Worm (Caenorhabditis elegans): ENCODE measurements around the gene acp-1.

acp-1 gene

ce11 chrX:3396735-3397134, 11.5 kb upstream of the acp-1 start:
- TF ChIP-seq gmeb-2 (tag; optimal IDR thresholded peaks at IDR 0.05), result no peak
- TF ChIP-seq fkh-10 (GFP tag; optimal IDR thresholded peaks at IDR 0.05), result no peak
- TF ChIP-seq C08G9.2 (tag; optimal IDR thresholded peaks at IDR 0.05), result no peak
- no peak for TF ChIP-seq ref-2 (tag; optimal IDR thresholded peaks at IDR 0.05)
- TF ChIP-seq ceh-14 (tag; optimal IDR thresholded peaks at IDR 0.05), result no peak
- no peak for TF ChIP-seq pros-1 (tag; optimal IDR thresholded peaks at IDR 0.05)
- no peak for TF ChIP-seq ama-1 (optimal IDR thresholded peaks at IDR 0.05)
- TF ChIP-seq ceh-24 (tag; optimal IDR thresholded peaks at IDR 0.05), result no peak
- TF ChIP-seq hlh-15 (tag; optimal IDR thresholded peaks at IDR 0.05), result no peak
- TF ChIP-seq pat-9 (tag; optimal IDR thresholded peaks at IDR 0.05), result no peak
- TF ChIP-seq lim-6 (tag; optimal IDR thresholded peaks at IDR 0.05), result no peak
- no peak for TF ChIP-seq sdc-2 (tag; optimal IDR thresholded peaks at IDR 0.05)
- no peak for TF ChIP-seq nfya-1 (tag; optimal IDR thresholded peaks at IDR 0.05)
- TF ChIP-seq nhr-11 (tag; optimal IDR thresholded peaks at IDR 0.05), result no peak
- no peak for TF ChIP-seq tbx-2 (tag; optimal IDR thresholded peaks at IDR 0.05)

- no peak for TF ChIP-seq unc-42 (tag; optimal IDR thresholded peaks at IDR 0.05)
- TF ChIP-seq ceh-31 (tag; optimal IDR thresholded peaks at IDR 0.05), result no peak
- TF ChIP-seq che-1 (tag; optimal IDR thresholded peaks at IDR 0.05), result no peak
These were observed 8.3 kb upstream of the acp-1 start, which contains the start of gene slcf-2 for ce11 chrX:3393562-3393961. slcf-2 (plus strand) TSS chrX:3393862.

DNA sequence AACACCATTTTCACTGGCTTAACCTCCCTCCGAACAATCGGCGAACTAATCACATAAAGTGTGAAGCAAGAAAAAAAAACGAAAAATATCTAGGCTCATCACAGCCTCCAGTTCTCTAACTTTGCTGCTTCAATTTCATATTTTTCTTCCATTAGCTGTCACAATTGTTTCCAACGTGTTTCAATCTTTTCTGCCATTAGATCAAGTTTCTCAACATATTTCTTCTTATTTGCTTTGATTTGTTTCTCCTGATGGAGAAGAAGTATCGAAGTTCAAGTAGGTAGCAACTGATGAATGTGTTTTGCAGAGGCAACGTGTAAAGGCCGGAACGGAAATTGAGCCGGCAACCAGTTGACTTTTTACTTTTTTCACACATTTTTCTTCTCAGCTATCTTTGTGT, 5.1 kb downstream of the acp-1 start, which contains the start of gene ZK563.7:
Gene ZK563.7, plus strand, starts transcription at position 301 of the 400 bp plus-strand sequence.
- TF ChIP-seq nhr-11 (tag; optimal IDR thresholded peaks at IDR 0.05), result no peak
- no peak for TF ChIP-seq ets-4 (tag; optimal IDR thresholded peaks at IDR 0.05)
- TF ChIP-seq eyg-1 (tag; optimal IDR thresholded peaks at IDR 0.05), result no peak
- no peak for TF ChIP-seq C08G9.2 (tag; optimal IDR thresholded peaks at IDR 0.05)
- TF ChIP-seq pax-1 (tag; optimal IDR thresholded peaks at IDR 0.05), result no peak
- no peak for TF ChIP-seq ceh-31 (tag; optimal IDR thresholded peaks at IDR 0.05)
- no peak for TF ChIP-seq K09A11.1 (tag; optimal IDR thresholded peaks at IDR 0.05; ENCODE audit: insufficient read depth)
- no peak for TF ChIP-seq pag-3 (tag; optimal IDR thresholded peaks at IDR 0.05; ENCODE audit: borderline replicate concordance)
- TF ChIP-seq nfya-1 (tag; optimal IDR thresholded peaks at IDR 0.05), result no peak
- TF ChIP-seq sdc-2 (tag; optimal IDR thresholded peaks at IDR 0.05), result no peak
- TF ChIP-seq zip-5 (tag; optimal IDR thresholded peaks at IDR 0.05), result no peak
- no peak for TF ChIP-seq dmd-4 (tag; optimal IDR thresholded peaks at IDR 0.05; ENCODE audit: borderline replicate concordance)
- TF ChIP-seq hlh-8 (tag; optimal IDR thresholded peaks at IDR 0.05), result no peak
- TF ChIP-seq ceh-48 (tag; optimal IDR thresholded peaks at IDR 0.05), result no peak
- no peak for TF ChIP-seq Y22D7AL.16 (tag; optimal IDR thresholded peaks at IDR 0.05)
- TF ChIP-seq unc-3 (GFP tag; conservative IDR thresholded peaks at IDR 0.05), result no peak
- TF ChIP-seq unc-3 (tag; optimal IDR thresholded peaks at IDR 0.05), result no peak
- TF ChIP-seq pros-1 (tag; optimal IDR thresholded peaks at IDR 0.05), result no peak
- no peak for TF ChIP-seq ceh-19 (GFP tag; optimal IDR thresholded peaks at IDR 0.05)
- TF ChIP-seq elt-2 (tag; optimal IDR thresholded peaks at IDR 0.05), result no peak

DNA sequence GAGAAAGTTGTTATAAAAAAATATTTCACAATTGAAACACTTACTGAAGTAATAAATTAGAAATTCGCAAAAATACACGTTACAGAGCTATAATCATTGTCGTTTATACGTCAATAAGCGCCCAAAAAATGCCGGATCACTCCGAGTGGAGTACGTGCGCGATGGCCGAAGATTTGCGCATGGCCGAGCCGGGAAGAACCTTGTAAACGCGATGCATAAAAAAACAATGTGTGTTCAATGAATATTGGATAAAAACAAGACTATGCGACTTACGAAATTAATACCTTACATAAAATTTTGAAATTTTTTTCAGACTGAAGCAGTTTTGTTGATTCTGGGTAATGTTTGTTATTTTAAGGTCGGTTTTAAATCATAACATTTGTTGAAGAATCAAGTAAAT, 6.1 kb downstream of the acp-1 start, which contains the start of gene sorf-1:
Gene sorf-1, minus strand, starts transcription at position 135 of the 400 bp plus-strand sequence.
- TF ChIP-seq ceh-31 (tag; optimal IDR thresholded peaks at IDR 0.05) (peak; percentile 76), ceh-18 (tag; optimal IDR thresholded peaks at IDR 0.05) (no peak), ztf-16 (tag; optimal IDR thresholded peaks at IDR 0.05) (no peak), ceh-45 (GFP tag; IDR thresholded peaks at IDR 0.05) (no peak), tbx-7 (tag; optimal IDR thresholded peaks at IDR 0.05) (peak; percentile 60), ttx-3 (tag; optimal IDR thresholded peaks at IDR 0.05) (no peak), hlh-30 (tag; optimal IDR thresholded peaks at IDR 0.05; ENCODE audit: insufficient read depth) (no peak), ceh-19 (GFP tag; optimal IDR thresholded peaks at IDR 0.05) (no peak), ets-4 (tag; optimal IDR thresholded peaks at IDR 0.05) (peak; percentile 38), C08G9.2 (tag; optimal IDR thresholded peaks at IDR 0.05) (peak; percentile 79), ceh-22 (tag; optimal IDR thresholded peaks at IDR 0.05) (no peak), hlh-8 (tag; optimal IDR thresholded peaks at IDR 0.05) (peak; percentile 1), lin-11 (tag; optimal IDR thresholded peaks at IDR 0.05) (no peak), ref-2 (tag; optimal IDR thresholded peaks at IDR 0.05) (peak; percentile 6), tbx-2 (tag; optimal IDR thresholded peaks at IDR 0.05) (peak; percentile 83), zip-5 (tag; optimal IDR thresholded peaks at IDR 0.05) (peak; percentile 56), ceh-2 (tag; optimal IDR thresholded peaks at IDR 0.05) (peak; percentile 78), mec-3 (tag; optimal IDR thresholded peaks at IDR 0.05; ENCODE audit: borderline replicate concordance) (no peak), Y22D7AL.16 (tag; optimal IDR thresholded peaks at IDR 0.05) (no peak), K02D7.2 (tag; optimal IDR thresholded peaks at IDR 0.05) (no peak), pha-2 (tag; optimal IDR thresholded peaks at IDR 0.05) (no peak)

Measured in whole organism, late embryonic.